Worm (Caenorhabditis elegans) whole organism, dauer: ENCODE data around the gene F53C3.8.

Experiments used
- unc-62 ChIP-seq: sonication (generic microtip); optimal IDR thresholded peaks from 2 replicates; lab custom pipeline; 2017; ENCODE audit warnings: missing biosample characterization, missing genetic modification reagents, missing genetic modification characterization

The F53C3.8 gene

ce11 chrII:3891124-3891523 is at the start of gene F53C3.8:
Gene F53C3.8, plus strand, starts transcription at chrII:3891424.
- TF ChIP-seq unc-62, result no peak

ce11 chrII:3843305-3843704 is 47.9 kb upstream of the F53C3.8 start, which contains the start of the genes C17A2.7 and C17A2.3:
Gene C17A2.7, minus strand, starts transcription at chrII:3843405.
Gene C17A2.3, plus strand, starts transcription at chrII:3843609.
- TF ChIP-seq unc-62, result no peak

- no peak for TF ChIP-seq unc-62
Measured at ce11 chrII:3846028-3846427, 45.2 kb upstream of the F53C3.8 start, which contains the start of gene C17A2.2. Gene C17A2.2, plus strand, starts transcription at chrII:3846328.

- no peak for TF ChIP-seq unc-62
Measured at ce11 chrII:3850655-3851054, 40.6 kb upstream of the F53C3.8 start, which contains the start of gene nhr-72. Gene nhr-72, minus strand, starts transcription at chrII:3850755.

ce11 chrII:3852654-3853053 is 38.6 kb upstream of the F53C3.8 start, which contains the start of gene nhr-257:
Gene nhr-257, plus strand, starts transcription at chrII:3852954.
- TF ChIP-seq unc-62, result no peak

ce11 chrII:3860826-3861225 is 30.4 kb upstream of the F53C3.8 start, which contains the start of gene oac-11:
Gene oac-11, minus strand, starts transcription at chrII:3860926.
- TF ChIP-seq unc-62, result no peak

ce11 chrII:3862053-3862452 is 29.2 kb upstream of the F53C3.8 start:
- no peak for TF ChIP-seq unc-62

- TF ChIP-seq unc-62, result no peak
Measured at ce11 chrII:3864652-3865051, 26.6 kb upstream of the F53C3.8 start, which contains the start of gene nhr-261. Gene nhr-261, minus strand, starts transcription at chrII:3864752.

ce11 chrII:3869601-3870000 is 21.6 kb upstream of the F53C3.8 start, which contains the start of gene oac-10:
Gene oac-10, plus strand, starts transcription at chrII:3869901.
- no peak for TF ChIP-seq unc-62

- TF ChIP-seq unc-62, result no peak
Measured at ce11 chrII:3877127-3877526, 14.1 kb upstream of the F53C3.8 start, which contains the start of gene nep-3. Gene nep-3, minus strand, starts transcription at chrII:3877227.

- TF ChIP-seq unc-62, result no peak
Measured at ce11 chrII:3877874-3878273, 13.3 kb upstream of the F53C3.8 start, which contains the start of gene sdz-7. Gene sdz-7, minus strand, starts transcription at chrII:3877974.

ce11 chrII:3878330-3878729 is 12.9 kb upstream of the F53C3.8 start, which contains the start of gene srh-250:
Gene srh-250, plus strand, starts transcription at chrII:3878630.
- no peak for TF ChIP-seq unc-62

- TF ChIP-seq unc-62, result no peak
Measured at ce11 chrII:3879945-3880344, 11.3 kb upstream of the F53C3.8 start, which contains the start of gene nhr-166. Gene nhr-166, plus strand, starts transcription at chrII:3880245.

- TF ChIP-seq unc-62, result no peak
Measured at ce11 chrII:3893911-3894310, 2.7 kb downstream of the F53C3.8 start.

ce11 chrII:3894755-3895154 is 3.5 kb downstream of the F53C3.8 start, which contains the start of gene F53C3.7:
Gene F53C3.7, plus strand, starts transcription at chrII:3895055.
- TF ChIP-seq unc-62, result no peak

ce11 chrII:3896920-3897319 is 5.7 kb downstream of the F53C3.8 start:
- no peak for TF ChIP-seq unc-62

ce11 chrII:3897758-3898494 is 6.7 kb downstream of the F53C3.8 start, which contains the start of gene F53C3.6:
Gene F53C3.6, plus strand, starts transcription at chrII:3898142.
- TF ChIP-seq unc-62, result no peak

ce11 chrII:3901108-3901507 is 9.9 kb downstream of the F53C3.8 start, which contains the start of gene F53C3.4:
Gene F53C3.4, plus strand, starts transcription at chrII:3901408.
- TF ChIP-seq unc-62, result no peak
